Fruit fly (Drosophila melanogaster) ovary, adult (tissue): Measurements from ENCODE around the gene 2mit.

Experiments used
- CG17801 ChIP-seq: fragments of 200-800 bp; optimal IDR thresholded peaks from 2 replicates; lab custom pipeline; 2019; ENCODE audit warnings: missing biosample characterization, mild to moderate bottlenecking, missing genetic modification characterization, moderate library complexity; ENCODE audit not compliant: partially characterized antibody

The 2mit gene

DNA sequence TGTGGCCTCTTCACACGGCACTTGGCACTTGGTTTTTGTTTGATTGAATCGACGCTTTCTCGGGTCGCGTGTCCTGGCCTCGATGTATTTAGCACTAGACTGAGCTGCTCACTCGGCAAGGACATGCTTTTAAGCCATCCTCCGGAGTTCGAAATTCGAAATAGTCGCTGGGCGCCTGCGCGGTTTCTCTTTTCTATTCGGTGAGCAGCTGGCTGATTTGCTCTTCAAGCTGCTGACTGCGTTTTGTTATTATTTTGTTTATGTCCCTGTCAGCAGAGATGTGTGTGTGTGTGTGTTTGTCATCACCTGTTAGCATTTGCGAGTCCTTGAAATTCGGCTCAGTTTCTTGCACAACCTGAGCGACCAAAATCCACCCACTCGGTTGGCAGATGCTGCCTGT lies at the start of gene 2mit:
TSS of gene 2mit (minus strand) at position 101 of the 400 bp plus-strand sequence.
- TF ChIP-seq CG17801 (GFP tag; lab: Kevin White, UChicago) = no peak

DNA sequence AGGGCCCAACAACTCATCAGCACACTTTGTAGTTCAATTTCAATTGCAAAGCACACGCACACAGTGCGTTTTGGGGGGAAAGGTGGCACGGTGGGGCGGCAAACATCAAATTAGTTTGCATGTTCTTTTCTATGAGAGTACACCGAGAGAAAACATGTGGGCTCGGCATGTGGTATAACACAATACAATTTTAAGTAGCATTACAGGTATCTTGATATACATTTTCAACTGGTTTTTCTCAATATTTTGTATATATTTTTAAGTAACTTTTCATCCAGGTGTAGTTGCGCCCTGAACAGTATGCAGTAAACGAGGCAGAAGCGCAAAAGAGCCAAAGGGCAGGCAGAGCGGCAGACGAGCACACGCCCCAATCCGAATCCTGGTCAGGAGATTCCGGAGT lies 44.9 kb upstream of the 2mit start:
- no peak for TF ChIP-seq CG17801 (GFP tag; lab: Kevin White, UChicago)

dm6 chr3R:13191299-13191698 lies 35.8 kb upstream of the 2mit start, which contains the start of gene CG8141:
TSS of gene CG8141 (plus strand) at chr3R:13191599.
- TF ChIP-seq CG17801 (GFP tag; lab: Kevin White, UChicago) = no peak

DNA sequence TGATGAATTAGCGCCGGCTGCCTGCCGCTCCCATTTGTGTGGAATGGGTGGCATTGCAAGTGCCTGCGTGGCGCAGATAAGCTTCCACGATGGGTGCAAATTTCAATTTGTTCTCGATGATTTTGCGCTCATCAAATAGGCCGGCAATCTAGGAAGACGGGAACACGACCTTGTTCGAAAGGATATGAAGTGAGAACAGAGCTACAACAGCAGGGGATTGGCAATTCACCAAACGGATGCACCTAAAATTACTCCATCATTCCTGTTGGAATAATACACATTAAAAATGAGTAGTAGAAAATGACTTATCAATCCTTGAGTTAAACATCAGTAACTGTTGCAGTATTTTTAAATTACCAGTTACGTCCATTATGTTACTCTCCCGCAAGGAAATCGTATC lies 32.7 kb upstream of the 2mit start, which contains the start of gene CG14380:
TSS of gene CG14380 (plus strand) at position 301 of the 400 bp plus-strand sequence.
- no peak for TF ChIP-seq CG17801 (GFP tag; lab: Kevin White, UChicago)

DNA sequence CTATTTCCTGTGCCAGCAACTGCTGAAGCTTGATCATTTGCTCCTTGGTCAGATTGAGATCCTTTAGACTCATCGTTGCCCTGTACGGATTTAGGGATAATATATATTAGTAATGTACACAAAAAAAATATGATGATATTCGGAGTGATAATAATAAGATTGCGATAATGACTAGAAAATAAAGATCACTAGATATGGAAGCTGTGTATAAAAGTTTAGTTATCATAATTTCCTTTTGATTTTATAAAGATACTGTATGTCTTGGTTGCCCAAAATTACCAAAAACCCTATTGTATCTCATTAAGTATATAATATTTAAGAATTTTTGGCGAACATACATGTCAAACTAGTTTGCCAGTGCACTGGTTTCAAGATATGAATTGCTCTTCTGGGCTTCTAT lies 30.9 kb upstream of the 2mit start, which contains the start of gene CG8508:
TSS of gene CG8508 (minus strand) at position 101 of the 400 bp plus-strand sequence.
- no peak for TF ChIP-seq CG17801 (GFP tag; lab: Kevin White, UChicago)

- TF ChIP-seq CG17801 (GFP tag; lab: Kevin White, UChicago) = no peak
These were observed 25.5 kb upstream of the 2mit start, which contains the start of gene CG8138 for dm6 chr3R:13181004-13181403. TSS of gene CG8138 (plus strand) at chr3R:13181304.

DNA sequence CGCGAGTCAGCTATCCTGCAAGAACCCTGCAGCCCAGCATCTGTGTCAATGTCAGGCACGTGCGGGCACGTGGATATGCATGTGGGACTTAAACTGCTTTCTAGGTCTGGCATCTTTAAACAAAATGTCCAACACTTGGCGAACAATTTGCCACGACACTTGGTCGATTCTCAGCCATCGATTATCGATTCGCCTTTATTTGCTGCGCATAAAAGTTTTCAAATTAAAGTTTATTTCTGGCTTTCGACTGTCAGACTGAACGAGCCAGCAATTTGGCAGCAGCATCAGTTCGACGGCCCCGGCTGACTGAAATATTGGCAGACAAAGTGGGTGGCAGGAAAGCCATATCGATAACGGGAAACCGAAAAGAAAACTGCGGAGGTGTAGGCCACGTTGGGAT lies 17.4 kb downstream of the 2mit start:
- TF ChIP-seq CG17801 (GFP tag; lab: Kevin White, UChicago) = no peak

dm6 chr3R:13128932-13129331 lies 26.6 kb downstream of the 2mit start:
- TF ChIP-seq CG17801 (GFP tag; lab: Kevin White, UChicago) = no peak

dm6 chr3R:13117711-13118110 lies 37.8 kb downstream of the 2mit start:
- TF ChIP-seq CG17801 (GFP tag; lab: Kevin White, UChicago) = no peak

DNA sequence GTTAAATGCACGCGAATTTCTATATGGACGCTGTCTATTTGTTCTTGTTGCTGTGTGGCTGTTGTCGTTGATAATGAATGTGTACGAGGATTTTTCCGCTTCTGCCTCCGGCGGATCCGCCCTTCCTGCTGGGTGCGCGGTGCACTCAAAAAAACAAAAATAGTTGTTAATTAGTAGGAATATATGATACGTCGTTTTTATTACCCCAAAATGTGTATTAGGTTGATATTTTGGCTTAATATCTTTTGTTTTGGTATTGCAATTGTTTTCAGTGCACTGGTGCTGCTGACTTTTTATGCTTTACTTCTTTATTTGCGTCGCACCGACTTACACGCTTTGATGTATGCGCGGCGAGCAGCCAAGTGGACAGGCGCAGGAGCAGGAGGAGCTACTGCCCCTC lies 63.8 kb downstream of the 2mit start:
- no peak for TF ChIP-seq CG17801 (GFP tag; lab: Kevin White, UChicago)

dm6 chr3R:13088942-13089341 lies 66.5 kb downstream of the 2mit start, which contains the start of gene CG34308:
TSS of gene CG34308 (plus strand) at chr3R:13089242.
- TF ChIP-seq CG17801 (GFP tag; lab: Kevin White, UChicago) = no peak

DNA sequence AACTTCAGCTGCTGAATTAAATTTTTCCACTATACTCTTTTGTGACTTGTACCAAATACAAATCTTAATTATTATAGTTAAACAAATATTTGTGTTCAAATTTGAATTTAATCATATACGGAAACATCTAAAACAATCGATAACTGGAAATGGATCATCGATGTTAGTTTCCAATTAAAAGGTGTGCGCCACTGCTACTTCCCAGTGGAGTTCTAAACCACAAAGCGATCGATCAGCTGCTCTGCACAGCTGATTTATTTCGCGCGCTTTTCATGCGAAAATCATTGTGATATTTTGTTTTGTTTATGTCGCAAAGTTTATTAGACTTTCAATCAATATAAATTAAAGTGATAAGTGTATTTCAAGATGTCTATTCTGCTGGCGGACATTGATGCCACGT lies 67.1 kb downstream of the 2mit start, which contains the start of gene timeout:
TSS of gene timeout (plus strand) at position 257 of the 400 bp plus-strand sequence.
- TF ChIP-seq CG17801 (GFP tag; lab: Kevin White, UChicago) = no peak

- TF ChIP-seq CG17801 (GFP tag; lab: Kevin White, UChicago) = no peak
These were observed 69.6 kb downstream of the 2mit start, which contains the start of gene CG43063 for dm6 chr3R:13085924-13086323. TSS of gene CG43063 (plus strand) at chr3R:13086224.

dm6 chr3R:13082382-13082781 lies 73.1 kb downstream of the 2mit start:
- no peak for TF ChIP-seq CG17801 (GFP tag; lab: Kevin White, UChicago)

DNA sequence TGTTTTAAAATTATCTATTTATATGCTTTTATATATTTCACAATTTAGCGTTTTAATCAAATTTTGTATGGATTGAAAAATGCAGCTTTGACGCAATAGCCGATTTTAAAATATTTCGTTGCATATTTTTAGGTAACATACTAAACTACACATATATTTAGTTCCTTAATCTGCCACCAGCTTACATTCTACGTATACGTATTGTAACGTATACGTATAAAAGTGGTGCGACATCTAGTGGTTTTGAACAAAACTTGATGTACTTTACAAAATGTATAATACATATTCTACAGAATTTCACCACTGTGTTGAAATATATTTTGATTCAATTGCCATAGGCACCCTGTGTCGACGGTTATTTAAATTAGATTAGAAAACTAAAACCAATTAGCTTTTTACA lies 77.2 kb downstream of the 2mit start:
- TF ChIP-seq CG17801 (GFP tag; lab: Kevin White, UChicago) = peak; percentile 0

DNA sequence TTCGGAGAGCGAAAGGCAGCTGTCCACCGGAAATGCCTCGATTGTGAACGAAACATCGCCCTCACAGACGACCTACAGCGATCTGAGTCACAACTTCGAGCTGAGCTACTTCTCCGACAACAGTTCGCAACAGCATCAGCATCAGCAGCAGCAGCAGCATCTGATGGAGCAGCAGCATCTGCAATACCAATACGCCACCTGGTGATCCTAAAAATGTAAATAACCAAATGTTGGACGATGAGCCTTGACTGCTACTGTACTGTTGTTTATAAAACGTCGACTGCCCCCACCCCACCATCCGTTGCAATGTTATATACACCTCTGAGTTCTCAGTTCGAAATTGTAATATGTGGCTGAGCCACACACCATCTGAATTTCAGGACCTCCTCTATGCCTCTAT lies 78.2 kb downstream of the 2mit start:
- TF ChIP-seq CG17801 (GFP tag; lab: Kevin White, UChicago) = no peak

DNA sequence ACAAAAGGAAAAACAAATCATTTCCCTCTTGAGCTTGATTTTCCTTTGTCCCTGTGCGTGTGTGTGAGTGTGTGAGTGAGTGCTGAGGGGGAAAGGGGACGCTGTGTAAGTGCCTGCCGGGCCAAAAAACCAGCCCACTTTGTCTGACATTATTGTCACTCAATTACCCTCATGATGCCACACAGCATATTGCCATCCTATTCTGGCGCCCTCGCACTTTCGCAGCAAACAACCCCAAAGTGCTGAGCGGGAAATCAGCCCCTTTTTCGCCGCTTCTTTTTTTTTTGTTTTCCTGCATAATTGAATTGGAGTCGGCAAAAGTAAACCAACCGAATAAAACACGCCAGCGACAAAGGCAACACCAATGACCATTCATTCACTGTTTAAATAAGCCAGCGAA lies 79.8 kb downstream of the 2mit start:
- TF ChIP-seq CG17801 (GFP tag; lab: Kevin White, UChicago) = no peak
